Worm (Caenorhabditis elegans): ENCODE results near the gene Y53G8AL.1.

Y53G8AL.1 gene

DNA sequence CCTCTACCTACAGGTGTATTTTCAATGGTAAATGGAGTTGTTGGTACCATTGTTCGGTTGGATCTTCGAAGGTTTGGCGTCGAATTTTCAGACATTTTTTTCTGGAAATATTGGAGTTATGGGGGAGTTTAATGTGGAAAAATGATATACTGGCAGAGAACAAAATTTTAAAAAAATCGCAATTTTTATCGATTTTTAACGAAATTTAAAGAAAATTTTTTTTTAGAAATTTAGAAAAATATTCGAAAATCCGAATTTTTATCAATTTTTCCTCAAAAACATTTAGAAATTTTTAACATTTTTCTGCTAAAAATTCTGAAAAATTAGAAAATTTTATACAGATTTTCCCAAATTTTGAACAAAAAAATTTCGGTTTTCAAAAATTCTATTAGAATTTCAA, 45.7 kb downstream of the Y53G8AL.1 start, which contains the start of gene Y53G8AM.8:
TSS of gene Y53G8AM.8 (minus strand) at position 101 of the 400 bp plus-strand sequence.
- TF ChIP-seq peb-1 (tag; optimal IDR thresholded peaks at IDR 0.05), result no peak
- no peak for TF ChIP-seq lsy-2 (tag; optimal IDR thresholded peaks at IDR 0.05)
- TF ChIP-seq nhr-11 (tag; optimal IDR thresholded peaks at IDR 0.05), result no peak
- TF ChIP-seq ztf-11 (tag; optimal IDR thresholded peaks at IDR 0.05), result no peak
- no peak for TF ChIP-seq mbf-1 (tag; optimal IDR thresholded peaks at IDR 0.05)
- TF ChIP-seq aly-2 (tag; optimal IDR thresholded peaks at IDR 0.05), result no peak
- no peak for TF ChIP-seq nhr-10 (tag; optimal IDR thresholded peaks at IDR 0.05)
- TF ChIP-seq nhr-6 (tag; optimal IDR thresholded peaks at IDR 0.05), result no peak
- TF ChIP-seq nhr-21 (tag; optimal IDR thresholded peaks at IDR 0.05), result no peak
- no peak for TF ChIP-seq nhr-25 (tag; optimal IDR thresholded peaks at IDR 0.05)
- TF ChIP-seq snpc-4 (tag; optimal IDR thresholded peaks at IDR 0.05), result no peak
- no peak for TF ChIP-seq lin-11 (tag; optimal IDR thresholded peaks at IDR 0.05)
- no peak for TF ChIP-seq elt-1 (tag; optimal IDR thresholded peaks at IDR 0.05)
- no peak for TF ChIP-seq blmp-1 (tag; optimal IDR thresholded peaks at IDR 0.05; ENCODE audit: insufficient read depth)
- TF ChIP-seq sem-4 (tag; optimal IDR thresholded peaks at IDR 0.05), result no peak
- TF ChIP-seq lin-13 (GFP tag; optimal IDR thresholded peaks at IDR 0.05), result no peak
- TF ChIP-seq fos-1 (tag; optimal IDR thresholded peaks at IDR 0.05), result no peak
- TF ChIP-seq skn-1 (tag; optimal IDR thresholded peaks at IDR 0.05), result no peak
- TF ChIP-seq Y55F3AM.14 (GFP tag; optimal IDR thresholded peaks at IDR 0.05), result no peak
- TF ChIP-seq nhr-23 (tag; optimal IDR thresholded peaks at IDR 0.05), result no peak

DNA sequence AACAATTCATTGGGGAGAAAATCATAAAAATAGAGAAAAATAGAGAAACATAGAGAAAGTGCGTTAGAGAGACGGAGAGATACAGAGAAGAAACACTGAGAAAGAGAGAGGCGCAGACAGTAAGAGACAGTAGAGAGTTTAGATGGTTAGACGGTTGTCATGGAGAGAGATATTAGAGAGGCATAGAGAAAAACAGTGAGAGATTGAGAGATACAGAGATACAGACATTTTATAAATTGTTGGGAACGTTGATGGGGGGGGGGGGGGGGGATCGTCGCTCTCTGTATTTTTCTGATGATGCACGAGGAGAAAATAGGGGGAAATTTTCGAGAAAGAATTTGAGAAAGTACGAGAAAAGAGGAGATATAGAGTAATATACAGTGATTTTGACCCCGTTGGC, 46.4 kb downstream of the Y53G8AL.1 start:
- TF ChIP-seq nhr-12 (tag; optimal IDR thresholded peaks at IDR 0.05), result no peak
- no peak for TF ChIP-seq nhr-23 (tag; optimal IDR thresholded peaks at IDR 0.05)
- TF ChIP-seq egl-27 (tag; optimal IDR thresholded peaks at IDR 0.05), result peak; percentile 42
- TF ChIP-seq nhr-25 (tag; optimal IDR thresholded peaks at IDR 0.05), result peak; percentile 94
- peak; percentile 85 for TF ChIP-seq gmeb-1 (tag; optimal IDR thresholded peaks at IDR 0.05)
- TF ChIP-seq ztf-11 (tag; optimal IDR thresholded peaks at IDR 0.05), result no peak
- peak; percentile 73 to 89 for TF ChIP-seq lsy-2 (tag; optimal IDR thresholded peaks at IDR 0.05)
- peak; percentile 55 for TF ChIP-seq ztf-4 (tag; optimal IDR thresholded peaks at IDR 0.05)
- TF ChIP-seq skn-1 (tag; optimal IDR thresholded peaks at IDR 0.05), result no peak
- TF ChIP-seq sma-3 (GFP tag; optimal IDR thresholded peaks at IDR 0.05), result peak; percentile 88
- TF ChIP-seq F13H6.1 (tag; optimal IDR thresholded peaks at IDR 0.05), result peak; percentile 83
- peak; percentile 67 for TF ChIP-seq unc-55 (GFP tag; optimal IDR thresholded peaks at IDR 0.05)
- peak; percentile 65 for TF ChIP-seq mab-5 (tag; optimal IDR thresholded peaks at IDR 0.05)
- TF ChIP-seq zag-1 (tag; optimal IDR thresholded peaks at IDR 0.05), result no peak
- TF ChIP-seq ZK546.5 (tag; optimal IDR thresholded peaks at IDR 0.05), result no peak
- TF ChIP-seq nhr-129 (tag; optimal IDR thresholded peaks at IDR 0.05), result no peak
- TF ChIP-seq fos-1 (tag; optimal IDR thresholded peaks at IDR 0.05), result peak; percentile 47
- no peak for TF ChIP-seq Y55F3AM.14 (GFP tag; optimal IDR thresholded peaks at IDR 0.05)
- peak; percentile 83 for TF ChIP-seq sem-4 (tag; optimal IDR thresholded peaks at IDR 0.05)
- peak; percentile 49 for TF ChIP-seq blmp-1 (tag; optimal IDR thresholded peaks at IDR 0.05; ENCODE audit: insufficient read depth)
- TF ChIP-seq nhr-11 (tag; optimal IDR thresholded peaks at IDR 0.05), result no peak
- TF ChIP-seq unc-62 (GFP tag; optimal IDR thresholded peaks at IDR 0.05), result no peak
- TF ChIP-seq R02D3.7 (tag; optimal IDR thresholded peaks at IDR 0.05), result no peak
- TF ChIP-seq peb-1 (tag; optimal IDR thresholded peaks at IDR 0.05), result no peak
- no peak for TF ChIP-seq unc-39 (tag; optimal IDR thresholded peaks at IDR 0.05)
- no peak for TF ChIP-seq ama-1 (optimal IDR thresholded peaks at IDR 0.05)
- TF ChIP-seq sma-9 (GFP tag; optimal IDR thresholded peaks at IDR 0.05), result peak; percentile 94
- no peak for TF ChIP-seq sma-9 (tag; optimal IDR thresholded peaks at IDR 0.05)
- no peak for TF ChIP-seq mbf-1 (tag; optimal IDR thresholded peaks at IDR 0.05)
- TF ChIP-seq ceh-82 (tag; optimal IDR thresholded peaks at IDR 0.05), result no peak
- peak; percentile 76 for TF ChIP-seq nhr-6 (tag; optimal IDR thresholded peaks at IDR 0.05)
- no peak for TF ChIP-seq nhr-10 (tag; optimal IDR thresholded peaks at IDR 0.05)
- no peak for TF ChIP-seq lin-11 (tag; optimal IDR thresholded peaks at IDR 0.05)
- TF ChIP-seq lin-39 (tag; optimal IDR thresholded peaks at IDR 0.05), result no peak
- TF ChIP-seq elt-3 (tag; optimal IDR thresholded peaks at IDR 0.05), result no peak
- TF ChIP-seq nhr-77 (tag; optimal IDR thresholded peaks at IDR 0.05), result no peak
- TF ChIP-seq ceh-16 (tag; optimal IDR thresholded peaks at IDR 0.05), result no peak
- peak; percentile 92 for TF ChIP-seq C34F6.9 (tag; optimal IDR thresholded peaks at IDR 0.05)
- no peak for TF ChIP-seq aly-2 (tag; optimal IDR thresholded peaks at IDR 0.05)
- peak; percentile 76 for TF ChIP-seq lin-13 (GFP tag; optimal IDR thresholded peaks at IDR 0.05)
- peak; percentile 58 for TF ChIP-seq nhr-21 (tag; optimal IDR thresholded peaks at IDR 0.05)
- TF ChIP-seq snpc-4 (tag; optimal IDR thresholded peaks at IDR 0.05), result peak; percentile 6
- TF ChIP-seq dmd-4 (tag; optimal IDR thresholded peaks at IDR 0.05), result no peak
- no peak for TF ChIP-seq mdl-1 (tag; optimal IDR thresholded peaks at IDR 0.05)
- TF ChIP-seq elt-1 (tag; optimal IDR thresholded peaks at IDR 0.05), result no peak
- TF ChIP-seq alr-1 (tag; optimal IDR thresholded peaks at IDR 0.05), result no peak
- TF ChIP-seq crh-2 (tag; optimal IDR thresholded peaks at IDR 0.05), result peak; percentile 69
- TF ChIP-seq nhr-237 (tag; optimal IDR thresholded peaks at IDR 0.05), result peak; percentile 50
- no peak for TF ChIP-seq ztf-1 (GFP tag; conservative IDR thresholded peaks at IDR 0.05)

Measured in whole organism, L2 larva.